Worm (Caenorhabditis elegans) whole organism, young adult: Measurements from ENCODE around the gene nlp-20.

ENCODE experiments used
- T26A5.8 ChIP-seq: sonication (generic microtip); optimal IDR thresholded peaks from 2 replicates; lab custom pipeline; 2016; ENCODE audit warnings: missing genetic modification characterization, missing compliant biosample characterization
- Y95B8A.8 ChIP-seq: fragments of 200-800 bp; sonication (Bioruptor generic); IDR thresholded peaks from 2 replicates; pipeline ENCODE4 v1.3.6; 2022; ENCODE audit warnings: missing genetic modification reagents, missing genetic modification characterization, missing compliant biosample characterization
- athp-1 ChIP-seq: sonication (generic microtip); optimal IDR thresholded peaks from 2 replicates; lab custom pipeline; 2017; ENCODE audit warnings: mild to moderate bottlenecking, missing genetic modification characterization, missing compliant biosample characterization
- attf-5 ChIP-seq: fragments of 200-800 bp; sonication (Bioruptor generic); optimal IDR thresholded peaks from 2 replicates; lab custom pipeline; 2018; ENCODE audit warnings: mild to moderate bottlenecking, missing genetic modification characterization, missing compliant biosample characterization
- attf-6 ChIP-seq: fragments of 200-800 bp; sonication (Bioruptor generic); IDR thresholded peaks from 2 replicates; pipeline ENCODE4 v1.3.6; 2022; ENCODE audit warnings: missing genetic modification reagents, missing genetic modification characterization, missing compliant biosample characterization
- ceh-40 ChIP-seq: fragments of 200-800 bp; sonication (Bioruptor generic); IDR thresholded peaks from 2 replicates; pipeline ENCODE4 v1.3.6; 2022; ENCODE audit warnings: missing genetic modification characterization, missing compliant biosample characterization
- ets-4 ChIP-seq: fragments of 200-800 bp; sonication (Bioruptor generic); optimal IDR thresholded peaks from 2 replicates; lab custom pipeline; 2018; ENCODE audit warnings: mild to moderate bottlenecking, missing genetic modification characterization, missing compliant biosample characterization
- lin-54 ChIP-seq: fragments of 200-800 bp; sonication (Bioruptor generic); optimal IDR thresholded peaks from 2 replicates; lab custom pipeline; 2018; ENCODE audit warnings: mild to moderate bottlenecking, missing genetic modification characterization, missing compliant biosample characterization
- lsy-27 ChIP-seq: sonication (generic microtip); optimal IDR thresholded peaks from 2 replicates; lab custom pipeline; 2017; ENCODE audit warnings: missing genetic modification characterization, mild to moderate bottlenecking, missing compliant biosample characterization, antibody characterized with exemption, missing genotype, borderline replicate concordance; ENCODE audit not compliant: insufficient read depth
- mel-28 ChIP-seq: sonication (generic microtip); optimal IDR thresholded peaks from 2 replicates; lab custom pipeline; 2016; ENCODE audit warnings: borderline replicate concordance, mild to moderate bottlenecking, missing genetic modification characterization, missing compliant biosample characterization
- nfya-1 ChIP-seq: sonication (generic microtip); optimal IDR thresholded peaks from 2 replicates; lab custom pipeline; 2017; ENCODE audit warnings: antibody characterized with exemption, missing compliant biosample characterization, missing genetic modification characterization, borderline replicate concordance; ENCODE audit not compliant: insufficient read depth
- repo-1 ChIP-seq: sonication (generic microtip); optimal IDR thresholded peaks from 2 replicates; lab custom pipeline; 2017; ENCODE audit warnings: mild to moderate bottlenecking, missing genetic modification characterization, missing compliant biosample characterization
- rpc-1 ChIP-seq, 2 experiments: fragments of 150-350 bp in 1 of 2; sonication (generic microtip) in 1 of 2; optimal IDR thresholded peaks; 2 replicates each; lab custom pipeline; 2014 to 2018; ENCODE audit warnings: missing biosample characterization in 1 of 2, missing genetic modification characterization in 1 of 2, missing genetic modification reagents in 1 of 2, missing genotype in 1 of 2
- snpc-4 ChIP-seq, 5 experiments: fragments of 150-350 bp in 1 of 5; sonication (generic microtip) in 4 of 5; optimal IDR thresholded peaks; 2 replicates each; lab custom pipeline; 2014 to 2018; ENCODE audit warnings: missing genetic modification characterization in 5 of 5, missing biosample characterization in 3 of 5, antibody characterized with exemption in 2 of 5, mild to moderate bottlenecking in 2 of 5, missing compliant biosample characterization in 2 of 5, missing genotype in 2 of 5, moderate library complexity in 2 of 5, missing genetic modification reagents in 1 of 5

ce11 chrIV:7623868-7624267 lies 19.0 kb downstream of the nlp-20 start:
- no peak for TF ChIP-seq lin-54 (GFP tag; lab: Kevin White, UChicago)
- no peak for TF ChIP-seq mel-28 (tag; lab: Kevin White, UChicago)
- no peak for TF ChIP-seq athp-1 (tag; lab: Kevin White, UChicago)
- no peak for TF ChIP-seq attf-6 (GFP tag; lab: Robert Waterston, UW)
- TF ChIP-seq rpc-1 (optimal IDR thresholded peaks at IDR 0.05; lab: Kevin White, UChicago): no peak
- TF ChIP-seq rpc-1 (tag; optimal IDR thresholded peaks at IDR 0.05; lab: Kevin White, UChicago): no peak
- no peak for TF ChIP-seq snpc-4 (GFP tag; optimal IDR thresholded peaks at IDR 0.05; lab: Kevin White, UChicago)
- TF ChIP-seq snpc-4 (tag; optimal IDR thresholded peaks at IDR 0.05; lab: Kevin White, UChicago): no peak
- TF ChIP-seq Y95B8A.8 (GFP tag; lab: Robert Waterston, UW): no peak
- no peak for TF ChIP-seq lsy-27
- no peak for TF ChIP-seq ets-4 (GFP tag; lab: Kevin White, UChicago)
- no peak for TF ChIP-seq ceh-40 (GFP tag; lab: Robert Waterston, UW)
- no peak for TF ChIP-seq attf-5
- TF ChIP-seq T26A5.8 (tag; lab: Kevin White, UChicago): no peak
- TF ChIP-seq repo-1 (tag; lab: Kevin White, UChicago): no peak
- no peak for TF ChIP-seq nfya-1
